Worm (Caenorhabditis elegans) whole organism, young adult: ENCODE results near the gene W01C8.1.
A peak's percentile ranks its signal among the peaks of the same experiment; 100 is the strongest.

Experiments used
- K12H6.12 ChIP-seq: fragments of 200-800 bp; sonication (Bioruptor generic); optimal IDR thresholded peaks from 2 replicates; lab custom pipeline; 2018; ENCODE audit warnings: mild to moderate bottlenecking, missing genetic modification characterization, missing compliant biosample characterization
- ama-1 ChIP-seq, 3 experiments: fragments of 150-350 bp in 1 of 3; sonication (generic microtip) in 2 of 3; optimal IDR thresholded peaks; 2 replicates each; lab custom pipeline; 2014 to 2018; ENCODE audit warnings: missing biosample characterization in 2 of 3, missing genetic modification characterization in 2 of 3, missing genetic modification reagents in 2 of 3
- cebp-1 ChIP-seq, 2 experiments: fragments of 200-800 bp in 1 of 2; sonication (Bioruptor generic) in 1 of 2; sonication (generic microtip) in 1 of 2; IDR thresholded peaks in 1 of 2; optimal IDR thresholded peaks in 1 of 2; 2 replicates each; pipeline versions ENCODE4 v1.3.6 to Lab custom; 2017 to 2022; ENCODE audit warnings: missing compliant biosample characterization in 2 of 2, missing genetic modification characterization in 2 of 2, mild to moderate bottlenecking in 1 of 2, missing genetic modification reagents in 1 of 2, moderate library complexity in 1 of 2
- chd-7 ChIP-seq: sonication (generic microtip); optimal IDR thresholded peaks from 2 replicates; lab custom pipeline; 2016; ENCODE audit warnings: mild to moderate bottlenecking, missing genetic modification characterization, moderate library complexity, missing compliant biosample characterization
- efl-1 ChIP-seq: fragments of 150-350 bp; optimal IDR thresholded peaks from 2 replicates; lab custom pipeline; 2014; ENCODE audit warnings: missing biosample characterization, missing genetic modification reagents, missing genetic modification characterization
- egrh-3 ChIP-seq: fragments of 200-800 bp; sonication (Bioruptor generic); IDR thresholded peaks from 2 replicates; pipeline ENCODE4 v1.3.6; 2022; ENCODE audit warnings: missing genetic modification reagents, missing genetic modification characterization, missing compliant biosample characterization
- gei-17 ChIP-seq: fragments of 200-800 bp; sonication (Bioruptor generic); optimal IDR thresholded peaks from 2 replicates; lab custom pipeline; 2018; ENCODE audit warnings: mild to moderate bottlenecking, missing genetic modification characterization, missing compliant biosample characterization
- madf-3 ChIP-seq: fragments of 200-800 bp; sonication (Bioruptor generic); IDR thresholded peaks from 2 replicates; pipeline ENCODE4 v1.3.6; 2022; ENCODE audit warnings: missing genetic modification reagents, missing genetic modification characterization, missing compliant biosample characterization
- mcd-1 ChIP-seq: fragments of 200-800 bp; sonication (Bioruptor generic); IDR thresholded peaks from 2 replicates; pipeline ENCODE4 v1.3.6; 2022; ENCODE audit warnings: missing genetic modification reagents, missing genetic modification characterization, missing compliant biosample characterization
- nfya-2 ChIP-seq: fragments of 200-800 bp; sonication (Bioruptor generic); IDR thresholded peaks from 2 replicates; pipeline ENCODE4 v1.3.6; 2022; ENCODE audit warnings: missing genetic modification reagents, missing genetic modification characterization, missing compliant biosample characterization
- snpc-4 ChIP-seq, 5 experiments: fragments of 150-350 bp in 1 of 5; sonication (generic microtip) in 4 of 5; optimal IDR thresholded peaks; 2 replicates each; lab custom pipeline; 2014 to 2018; ENCODE audit warnings: missing genetic modification characterization in 5 of 5, missing biosample characterization in 3 of 5, antibody characterized with exemption in 2 of 5, mild to moderate bottlenecking in 2 of 5, missing compliant biosample characterization in 2 of 5, missing genotype in 2 of 5, moderate library complexity in 2 of 5, missing genetic modification reagents in 1 of 5
- unc-62 ChIP-seq: fragments of 150-350 bp; optimal IDR thresholded peaks from 2 replicates; lab custom pipeline; 2014; ENCODE audit warnings: missing biosample characterization, missing genetic modification reagents, missing genetic modification characterization

- TF ChIP-seq efl-1 (GFP tag; lab: Kevin White, UChicago) (no peak), mcd-1 (GFP tag; lab: Robert Waterston, UW) (no peak), unc-62 (GFP tag; lab: Kevin White, UChicago) (no peak), cebp-1 (GFP tag; IDR thresholded peaks at IDR 0.05; lab: Robert Waterston, UW) (0 out of 2 replicates have a peak, but pooled peaks have one; percentile 27), cebp-1 (tag; optimal IDR thresholded peaks at IDR 0.05; lab: Kevin White, UChicago) (no peak), madf-3 (GFP tag; lab: Robert Waterston, UW) (no peak), gei-17 (GFP tag; lab: Kevin White, UChicago) (no peak), ama-1 (optimal IDR thresholded peaks at IDR 0.05; lab: Kevin White, UChicago) (no peak), ama-1 (GFP tag; optimal IDR thresholded peaks at IDR 0.05; lab: Kevin White, UChicago) (no peak), K12H6.12 (tag; lab: Kevin White, UChicago) (no peak), nfya-2 (GFP tag; lab: Robert Waterston, UW) (no peak), egrh-3 (GFP tag; lab: Robert Waterston, UW) (no peak), chd-7 (tag; lab: Kevin White, UChicago) (no peak), snpc-4 (GFP tag; optimal IDR thresholded peaks at IDR 0.05; lab: Kevin White, UChicago) (no peak), snpc-4 (tag; optimal IDR thresholded peaks at IDR 0.05; lab: Kevin White, UChicago) (no peak)
These were observed 21.4 kb upstream of the W01C8.1 start for ce11 chrX:5670829-5671228.
